Worm (Caenorhabditis elegans) whole organism, L3 larva: Measurements from ENCODE around the gene mbk-2.

Experiments used
- ZK546.5 ChIP-seq: sonication (generic microtip); optimal IDR thresholded peaks from 2 replicates; lab custom pipeline; 2017; ENCODE audit warnings: missing biosample characterization, missing genetic modification characterization
- ama-1 ChIP-seq: fragments of 150-350 bp; optimal IDR thresholded peaks from 2 replicates; lab custom pipeline; 2018
- ceh-16 ChIP-seq: sonication (generic microtip); optimal IDR thresholded peaks from 2 replicates; lab custom pipeline; 2017; ENCODE audit warnings: missing biosample characterization, missing genetic modification characterization
- egl-27 ChIP-seq: sonication (generic microtip); optimal IDR thresholded peaks from 4 replicates; lab custom pipeline; 2017; ENCODE audit warnings: missing biosample characterization, missing genetic modification reagents, missing genetic modification characterization
- elt-3 ChIP-seq, 3 experiments: fragments of 150-350 bp in 1 of 3; sonication (generic microtip) in 2 of 3; optimal IDR thresholded peaks; 2 replicates in 2 of 3; 4 replicates in 1 of 3; lab custom pipeline; 2014 to 2017; ENCODE audit warnings: missing biosample characterization in 3 of 3, missing genetic modification characterization in 3 of 3
- fos-1 ChIP-seq: fragments of 150-350 bp; optimal IDR thresholded peaks from 2 replicates; lab custom pipeline; 2014; ENCODE audit warnings: missing biosample characterization, missing genetic modification characterization
- nhr-237 ChIP-seq: fragments of 150-350 bp; optimal IDR thresholded peaks from 2 replicates; lab custom pipeline; 2014; ENCODE audit warnings: missing biosample characterization, missing genetic modification characterization
- nhr-76 ChIP-seq: fragments of 150-350 bp; sonication (generic microtip); optimal IDR thresholded peaks from 5 replicates; lab custom pipeline; 2014; ENCODE audit warnings: missing biosample characterization, missing genetic modification characterization
- pqm-1 ChIP-seq: fragments of 150-350 bp; optimal IDR thresholded peaks from 2 replicates; lab custom pipeline; 2017; ENCODE audit warnings: missing biosample characterization, missing genetic modification characterization, inconsistent platforms
- unc-39 ChIP-seq: sonication (generic microtip); optimal IDR thresholded peaks from 4 replicates; lab custom pipeline; 2017; ENCODE audit warnings: missing biosample characterization, missing genetic modification characterization
- unc-62 ChIP-seq: fragments of 150-350 bp; sonication (generic microtip); optimal IDR thresholded peaks from 4 replicates; lab custom pipeline; 2014; ENCODE audit warnings: missing biosample characterization, missing genetic modification reagents, missing genetic modification characterization

DNA sequence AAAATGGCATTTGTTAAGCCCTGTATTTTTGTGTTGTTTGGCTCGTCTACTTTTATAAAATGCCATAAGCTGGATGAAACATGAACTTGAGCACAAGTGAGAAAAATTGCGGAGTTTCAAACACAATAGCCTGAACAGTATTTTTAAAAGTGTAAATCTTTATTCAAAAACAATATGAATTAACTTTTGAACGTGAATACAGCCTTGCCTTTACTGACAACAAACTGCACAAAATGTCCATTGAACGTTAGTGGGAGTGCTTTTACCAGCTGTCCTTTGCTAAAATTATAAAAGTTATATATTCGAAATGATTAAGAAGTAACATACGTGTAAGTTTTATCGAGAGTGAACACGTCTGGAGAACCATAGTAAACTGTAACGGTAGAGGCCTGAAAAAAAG lies 41.7 kb upstream of the mbk-2 start:
- TF ChIP-seq egl-27 (tag; lab: Kevin White, UChicago) (no peak), nhr-76 (no peak), nhr-237 (no peak), ama-1 (lab: Kevin White, UChicago) (no peak), elt-3 (tag; optimal IDR thresholded peaks at IDR 0.05; lab: Kevin White, UChicago) (no peak), unc-39 (tag; lab: Kevin White, UChicago) (no peak), fos-1 (tag; lab: Kevin White, UChicago) (no peak), ceh-16 (tag; lab: Kevin White, UChicago) (no peak), ZK546.5 (tag; lab: Kevin White, UChicago) (no peak), pqm-1 (tag; lab: Kevin White, UChicago) (no peak), unc-62 (GFP tag; lab: Kevin White, UChicago) (no peak)
